Fruit fly (Drosophila melanogaster) whole organism, embryonic: ENCODE measurements around the gene CG43679.

Experiments
- Aef1 ChIP-seq: fragments of 200-800 bp; sonication (Bioruptor generic); IDR thresholded peaks from 3 replicates; pipeline ENCODE4 v1.3.6; 2022; ENCODE audit warnings: missing biosample characterization, missing genetic modification characterization
- CG10209 ChIP-seq: fragments of 200-800 bp; sonication (Bioruptor generic); optimal IDR thresholded peaks from 3 replicates; lab custom pipeline; 2017; ENCODE audit warnings: missing biosample characterization, mild to moderate bottlenecking, missing genetic modification characterization, missing genetic modification reagents
- CG1024 ChIP-seq: fragments of 200-800 bp; sonication (Bioruptor generic); IDR thresholded peaks from 2 replicates; pipeline ENCODE4 v1.3.6; 2022; ENCODE audit warnings: missing biosample characterization, missing genetic modification characterization
- CG10543 ChIP-seq: fragments of 200-800 bp; sonication (Bioruptor generic); optimal IDR thresholded peaks from 3 replicates; lab custom pipeline; 2017; ENCODE audit warnings: missing biosample characterization, mild to moderate bottlenecking, missing genetic modification characterization, moderate library complexity
- CG10654 ChIP-seq: fragments of 200-800 bp; sonication (Bioruptor generic); optimal IDR thresholded peaks from 2 replicates; lab custom pipeline; 2016; ENCODE audit warnings: missing biosample characterization, missing genetic modification characterization
- CG10979 ChIP-seq: fragments of 200-800 bp; sonication (Bioruptor generic); optimal IDR thresholded peaks from 2 replicates; lab custom pipeline; 2018; ENCODE audit warnings: missing biosample characterization, mild to moderate bottlenecking, missing genetic modification characterization, moderate library complexity
- CG11093 ChIP-seq: fragments of 200-800 bp; sonication (Bioruptor generic); IDR thresholded peaks from 3 replicates; pipeline ENCODE4 v1.3.6; 2022; ENCODE audit warnings: missing biosample characterization, missing genetic modification characterization
- CG11723 ChIP-seq: fragments of 200-800 bp; sonication (Bioruptor generic); optimal IDR thresholded peaks from 2 replicates; lab custom pipeline; 2017; ENCODE audit warnings: missing biosample characterization, mild to moderate bottlenecking, missing genetic modification characterization
- CG13287 ChIP-seq: fragments of 200-800 bp; sonication (Bioruptor generic); IDR thresholded peaks from 2 replicates; pipeline ENCODE4 v1.3.6; 2022; ENCODE audit warnings: missing biosample characterization, missing genetic modification characterization; ENCODE audit not compliant: partially characterized antibody
- CG13894 ChIP-seq: fragments of 200-800 bp; sonication (Bioruptor generic); optimal IDR thresholded peaks from 3 replicates; lab custom pipeline; 2018; ENCODE audit warnings: missing biosample characterization, mild to moderate bottlenecking, missing genetic modification characterization, moderate library complexity
- CG17328 ChIP-seq: fragments of 200-800 bp; sonication (Bioruptor generic); IDR thresholded peaks from 2 replicates; pipeline ENCODE4 v1.3.6; 2022; ENCODE audit warnings: missing biosample characterization, missing genetic modification characterization
- CG1832 ChIP-seq: fragments of 200-800 bp; sonication (Bioruptor generic); optimal IDR thresholded peaks from 2 replicates; lab custom pipeline; 2017; ENCODE audit warnings: missing biosample characterization, mild to moderate bottlenecking, missing genetic modification characterization, inconsistent platforms
- CG2678 ChIP-seq: fragments of 200-800 bp; sonication (Bioruptor generic); optimal IDR thresholded peaks from 3 replicates; lab custom pipeline; 2019; ENCODE audit warnings: missing biosample characterization, mild to moderate bottlenecking, missing genetic modification characterization, moderate library complexity
- CG30403 ChIP-seq: fragments of 200-800 bp; sonication (Bioruptor generic); optimal IDR thresholded peaks from 3 replicates; lab custom pipeline; 2016; ENCODE audit warnings: missing biosample characterization, missing genetic modification characterization
- CG3407 ChIP-seq: fragments of 200-800 bp; sonication (Bioruptor generic); optimal IDR thresholded peaks from 2 replicates; lab custom pipeline; 2018; ENCODE audit warnings: missing biosample characterization, mild to moderate bottlenecking, missing genetic modification characterization
- CG3995 ChIP-seq: fragments of 200-800 bp; sonication (Bioruptor generic); optimal IDR thresholded peaks from 3 replicates; lab custom pipeline; 2016; ENCODE audit warnings: missing biosample characterization, missing genetic modification characterization
- CG4820 ChIP-seq: fragments of 200-800 bp; sonication (Bioruptor generic); optimal IDR thresholded peaks from 3 replicates; lab custom pipeline; 2016; ENCODE audit warnings: missing biosample characterization, missing genetic modification characterization
- CG7357 ChIP-seq: fragments of 200-800 bp; sonication (Bioruptor generic); IDR thresholded peaks from 3 replicates; pipeline ENCODE4 v1.3.6; 2022; ENCODE audit warnings: missing biosample characterization, missing genetic modification characterization
- CG7839 ChIP-seq: fragments of 200-800 bp; sonication (Bioruptor generic); optimal IDR thresholded peaks from 3 replicates; lab custom pipeline; 2018; ENCODE audit warnings: missing biosample characterization, mild to moderate bottlenecking, missing genetic modification characterization, moderate library complexity
- CG8388 ChIP-seq: fragments of 200-800 bp; sonication (Bioruptor generic); optimal IDR thresholded peaks from 2 replicates; lab custom pipeline; 2019; ENCODE audit warnings: missing biosample characterization, mild to moderate bottlenecking, missing genetic modification characterization, moderate library complexity
- CG9727 ChIP-seq: fragments of 200-800 bp; sonication (Bioruptor generic); optimal IDR thresholded peaks from 3 replicates; lab custom pipeline; 2017; ENCODE audit warnings: missing biosample characterization, mild to moderate bottlenecking, missing genetic modification characterization
- CHES-1-like ChIP-seq: fragments of 200-800 bp; sonication (Bioruptor generic); optimal IDR thresholded peaks from 2 replicates; lab custom pipeline; 2016; ENCODE audit warnings: missing biosample characterization, missing genetic modification characterization
- Chrac-16 ChIP-seq: fragments of 200-800 bp; sonication (Bioruptor generic); optimal IDR thresholded peaks from 3 replicates; lab custom pipeline; 2016; ENCODE audit warnings: missing biosample characterization, missing genetic modification characterization
- CoRest ChIP-seq: fragments of 200-800 bp; sonication (Bioruptor generic); optimal IDR thresholded peaks from 3 replicates; lab custom pipeline; 2018; ENCODE audit warnings: missing biosample characterization, mild to moderate bottlenecking, missing genetic modification characterization, moderate library complexity
- D19B ChIP-seq: fragments of 200-800 bp; sonication (Bioruptor generic); optimal IDR thresholded peaks from 2 replicates; lab custom pipeline; 2017; ENCODE audit warnings: missing biosample characterization, mild to moderate bottlenecking, missing genetic modification characterization
- Dek ChIP-seq: fragments of 200-800 bp; sonication (Bioruptor generic); optimal IDR thresholded peaks from 3 replicates; lab custom pipeline; 2019; ENCODE audit warnings: missing biosample characterization, mild to moderate bottlenecking, missing genetic modification characterization, moderate library complexity
- Doc2 ChIP-seq: fragments of 200-800 bp; sonication (Bioruptor generic); IDR thresholded peaks from 2 replicates; pipeline ENCODE4 v1.3.6; 2022; ENCODE audit warnings: missing biosample characterization, missing genetic modification characterization
- Elba2 ChIP-seq: fragments of 200-800 bp; sonication (Bioruptor generic); optimal IDR thresholded peaks from 3 replicates; lab custom pipeline; 2016; ENCODE audit warnings: missing biosample characterization, missing genetic modification characterization
- Hand ChIP-seq: fragments of 200-800 bp; sonication (Bioruptor generic); optimal IDR thresholded peaks from 2 replicates; lab custom pipeline; 2017; ENCODE audit warnings: mild to moderate bottlenecking, missing biosample characterization, missing genetic modification reagents, missing genetic modification characterization
- Hsf ChIP-seq: fragments of 200-800 bp; sonication (Bioruptor generic); optimal IDR thresholded peaks from 3 replicates; lab custom pipeline; 2016; ENCODE audit warnings: missing biosample characterization, missing genetic modification characterization
- Scr ChIP-seq: fragments of 200-800 bp; sonication (Bioruptor generic); IDR thresholded peaks from 2 replicates; pipeline ENCODE4 v1.3.6; 2022; ENCODE audit warnings: missing biosample characterization, missing genetic modification characterization; ENCODE audit not compliant: partially characterized antibody
- az2 ChIP-seq: fragments of 200-800 bp; sonication (Bioruptor generic); optimal IDR thresholded peaks from 3 replicates; lab custom pipeline; 2016; ENCODE audit warnings: missing biosample characterization, missing genetic modification characterization
- br ChIP-seq: fragments of >200 bp; optimal IDR thresholded peaks from 2 replicates; lab custom pipeline; 2017
- chif ChIP-seq, 2 experiments: fragments of 200-800 bp; sonication (Bioruptor generic); optimal IDR thresholded peaks; 3 replicates each; lab custom pipeline; 2016; ENCODE audit warnings: missing biosample characterization in 2 of 2, missing genetic modification characterization in 2 of 2
- ci ChIP-seq: fragments of 200-800 bp; sonication (Bioruptor generic); IDR thresholded peaks from 3 replicates; pipeline ENCODE4 v1.3.6; 2022; ENCODE audit warnings: missing biosample characterization, missing genetic modification characterization
- en ChIP-seq: fragments of 200-800 bp; sonication (Bioruptor generic); optimal IDR thresholded peaks from 2 replicates; lab custom pipeline; 2016; ENCODE audit warnings: missing biosample characterization, missing genetic modification characterization
- fd96Cb ChIP-seq: fragments of 200-800 bp; sonication (Bioruptor generic); optimal IDR thresholded peaks from 2 replicates; lab custom pipeline; 2018; ENCODE audit warnings: missing biosample characterization, mild to moderate bottlenecking, missing genetic modification characterization, moderate library complexity
- gem ChIP-seq: fragments of 200-800 bp; sonication (Bioruptor generic); optimal IDR thresholded peaks from 2 replicates; lab custom pipeline; 2019; ENCODE audit warnings: missing biosample characterization, mild to moderate bottlenecking, missing genetic modification characterization, moderate library complexity
- grn ChIP-seq: fragments of 200-800 bp; sonication (Bioruptor generic); optimal IDR thresholded peaks from 3 replicates; lab custom pipeline; 2017; ENCODE audit warnings: missing biosample characterization, missing genetic modification characterization
- jigr1 ChIP-seq: fragments of 200-800 bp; sonication (Bioruptor generic); IDR thresholded peaks from 3 replicates; pipeline ENCODE4 v1.3.6; 2022; ENCODE audit warnings: missing biosample characterization, missing genetic modification characterization
- jing ChIP-seq: fragments of 200-800 bp; sonication (Bioruptor generic); optimal IDR thresholded peaks from 2 replicates; lab custom pipeline; 2018; ENCODE audit warnings: missing biosample characterization, mild to moderate bottlenecking, missing genetic modification characterization
- oc ChIP-seq: fragments of 200-800 bp; sonication (Bioruptor generic); optimal IDR thresholded peaks from 2 replicates; lab custom pipeline; 2018; ENCODE audit warnings: missing biosample characterization, mild to moderate bottlenecking, missing genetic modification characterization, moderate library complexity
- onecut ChIP-seq: fragments of 200-800 bp; sonication (Bioruptor generic); IDR thresholded peaks from 2 replicates; pipeline ENCODE4 v1.3.6; 2022; ENCODE audit warnings: missing biosample characterization, missing genetic modification characterization
- salm ChIP-seq: fragments of 200-800 bp; sonication (Bioruptor generic); optimal IDR thresholded peaks from 2 replicates; lab custom pipeline; 2018; ENCODE audit warnings: missing biosample characterization, mild to moderate bottlenecking, missing genetic modification characterization
- sens ChIP-seq: fragments of 200-800 bp; sonication (Bioruptor generic); peaks from one replicate; lab custom pipeline; 2016; ENCODE audit warnings: missing biosample characterization, missing genetic modification characterization
- stwl ChIP-seq: fragments of 200-800 bp; sonication (Bioruptor generic); optimal IDR thresholded peaks from 3 replicates; lab custom pipeline; 2018; ENCODE audit warnings: missing biosample characterization, mild to moderate bottlenecking, missing genetic modification characterization, moderate library complexity
- sug ChIP-seq: fragments of 200-800 bp; optimal IDR thresholded peaks from 2 replicates; lab custom pipeline; 2019; ENCODE audit warnings: missing biosample characterization, mild to moderate bottlenecking, missing genetic modification characterization, moderate library complexity
- tin ChIP-seq: fragments of 200-800 bp; sonication (Bioruptor generic); optimal IDR thresholded peaks from 3 replicates; lab custom pipeline; 2016; ENCODE audit warnings: missing biosample characterization, missing genetic modification characterization
- ttk ChIP-seq: fragments of 200-800 bp; sonication (Bioruptor generic); IDR thresholded peaks from 2 replicates; pipeline ENCODE4 v2.1.2; 2022; ENCODE audit warnings: missing biosample characterization, missing genetic modification characterization
- vvl ChIP-seq: fragments of 200-800 bp; sonication (Bioruptor generic); IDR thresholded peaks from 2 replicates; pipeline ENCODE4 v1.3.6; 2022; ENCODE audit warnings: missing biosample characterization, missing genetic modification characterization

CG43679 gene

dm6 chr3L:15094589-15095288, 43.5 kb upstream of the CG43679 start, which contains the start of the genes sstn, Plp and GlyRS (continued):
- no peak for TF ChIP-seq CG8388 (GFP tag; lab: Kevin White, UChicago)
- TF ChIP-seq CG1832 (GFP tag; lab: Kevin White, UChicago): no peak
- no peak for TF ChIP-seq CG17328 (GFP tag; lab: Robert Waterston, UW)
- TF ChIP-seq stwl (tag; lab: Kevin White, UChicago): peak; percentile 56
- peak; percentile 98 for TF ChIP-seq CG3995 (GFP tag; lab: Kevin White, UChicago)
- no peak for TF ChIP-seq jing (GFP tag; lab: Kevin White, UChicago)
- peak; percentile 5 for TF ChIP-seq tin
- peak; percentile 28 for TF ChIP-seq CG3407 (GFP tag; lab: Kevin White, UChicago)
- peak; percentile 67 for TF ChIP-seq CoRest (tag; lab: Kevin White, UChicago)
- TF ChIP-seq CG10979: peak; percentile 22
- TF ChIP-seq CG13894 (tag; lab: Kevin White, UChicago): peak; percentile 40
- peak; percentile 26 for TF ChIP-seq oc
- TF ChIP-seq salm (tag; lab: Kevin White, UChicago): no peak
- peak; percentile 38 for TF ChIP-seq Chrac-16 (GFP tag; lab: Kevin White, UChicago)
- TF ChIP-seq CG9727 (GFP tag; lab: Kevin White, UChicago): peak; percentile 17
- TF ChIP-seq CG10654 (GFP tag; lab: Kevin White, UChicago): peak; percentile 29
- no peak for TF ChIP-seq fd96Cb
- peak; percentile 24 for TF ChIP-seq Dek (tag; lab: Kevin White, UChicago)
- TF ChIP-seq CG7839 (tag; lab: Kevin White, UChicago): peak; percentile 57
- no peak for TF ChIP-seq jigr1
- no peak for TF ChIP-seq Doc2 (GFP tag; lab: Robert Waterston, UW)
- peak; percentile 46 for TF ChIP-seq CG10543 (GFP tag; lab: Kevin White, UChicago)
- peak; percentile 5 for TF ChIP-seq Hsf
- no peak for TF ChIP-seq en (GFP tag; lab: Kevin White, UChicago)
- TF ChIP-seq CG7357: no peak
- TF ChIP-seq CG2678 (tag; lab: Kevin White, UChicago): peak; percentile 61
- TF ChIP-seq onecut (GFP tag; lab: Robert Waterston, UW): no peak
- no peak for TF ChIP-seq Hand
- TF ChIP-seq CG1024 (GFP tag; lab: Robert Waterston, UW): no peak
- TF ChIP-seq CG13287: peak; percentile 50
- TF ChIP-seq ci (GFP tag; lab: Robert Waterston, UW): peak; percentile 55; the same call in 1 of the 3 replicates
- TF ChIP-seq az2 (GFP tag; lab: Kevin White, UChicago): peak; percentile 20
- TF ChIP-seq chif (GFP tag; optimal IDR thresholded peaks at IDR 0.05; lab: Kevin White, UChicago): no peak
- no peak for TF ChIP-seq CG11093 (GFP tag; lab: Robert Waterston, UW)
- no peak for TF ChIP-seq Aef1 (GFP tag; lab: Robert Waterston, UW)
- TF ChIP-seq sug (tag; lab: Kevin White, UChicago): peak; percentile 57
- no peak for TF ChIP-seq grn (GFP tag; lab: Kevin White, UChicago)
- TF ChIP-seq D19B (GFP tag; lab: Kevin White, UChicago): no peak
- TF ChIP-seq vvl (GFP tag; lab: Robert Waterston, UW): peak; percentile 51; the same call in 1 of the 2 replicates
- peak; percentile 28 for TF ChIP-seq CG4820 (GFP tag; lab: Kevin White, UChicago)
- peak; percentile 29 for TF ChIP-seq CG10209
- TF ChIP-seq Scr (GFP tag; lab: Robert Waterston, UW): peak; percentile 45
- no peak for TF ChIP-seq CHES-1-like
- TF ChIP-seq br (lab: Kevin White, UChicago): no peak
- peak; percentile 59 for TF ChIP-seq gem (tag; lab: Kevin White, UChicago)
- peak; percentile 33 for TF ChIP-seq CG11723
- TF ChIP-seq ttk (GFP tag; lab: Robert Waterston, UW): no peak
- peak; percentile 92 for TF ChIP-seq Elba2
- TF ChIP-seq sens (GFP tag; lab: Kevin White, UChicago): peak; percentile 60
- TF ChIP-seq CG30403 (GFP tag; lab: Kevin White, UChicago): peak; percentile 47
